Fruit fly (Drosophila melanogaster): ENCODE measurements around the gene CG13999.

Gene CG13999

dm6 chr2L:5948775-5949526 lies 7.3 kb downstream of the CG13999 start, which contains the start of gene CG9044 (continued):
- TF ChIP-seq CrebB (tag; optimal IDR thresholded peaks at IDR 0.05) = no peak
- TF ChIP-seq crp (GFP tag; optimal IDR thresholded peaks at IDR 0.05) = no peak
- 0 out of 3 replicates have a peak, but pooled peaks have one; percentile 48 for TF ChIP-seq ci (GFP tag; IDR thresholded peaks at IDR 0.05)
- no peak for TF ChIP-seq Hand (GFP tag; optimal IDR thresholded peaks at IDR 0.05)
- peak; percentile 7 for TF ChIP-seq CG33557 (GFP tag; optimal IDR thresholded peaks at IDR 0.05)
- TF ChIP-seq cad (GFP tag; optimal IDR thresholded peaks at IDR 0.05) = no peak
- TF ChIP-seq CG3281 (GFP tag; optimal IDR thresholded peaks at IDR 0.05) = no peak
- TF ChIP-seq Xbp1 (GFP tag; optimal IDR thresholded peaks at IDR 0.05) = peak; percentile 71
- TF ChIP-seq knrl (GFP tag; IDR thresholded peaks at IDR 0.05; ENCODE audit: partially characterized antibody) = peak; percentile 96
- peak; percentile 98 for TF ChIP-seq Ets65A (GFP tag)
- TF ChIP-seq CG3838 (GFP tag; optimal IDR thresholded peaks at IDR 0.05) = peak; percentile 44
- no peak for TF ChIP-seq onecut (GFP tag; IDR thresholded peaks at IDR 0.05)
- peak; percentile 36 for TF ChIP-seq zen (tag; optimal IDR thresholded peaks at IDR 0.05)
- TF ChIP-seq CG33213 (GFP tag; optimal IDR thresholded peaks at IDR 0.05) = peak; percentile 7
- no peak for TF ChIP-seq CkIIα-i1 (GFP tag; IDR thresholded peaks at IDR 0.05)
- TF ChIP-seq Ets97D (GFP tag; optimal IDR thresholded peaks at IDR 0.05) = peak; percentile 67
- TF ChIP-seq slou (GFP tag; optimal IDR thresholded peaks at IDR 0.05) = peak; percentile 21
- peak; percentile 93 for TF ChIP-seq Med (GFP tag)
- TF ChIP-seq scrt (GFP tag; optimal IDR thresholded peaks at IDR 0.05) = no peak
- peak; percentile 68 for TF ChIP-seq Hr3 (GFP tag; optimal IDR thresholded peaks at IDR 0.05)
- TF ChIP-seq odd (GFP tag; optimal IDR thresholded peaks at IDR 0.05) = no peak
- TF ChIP-seq CG9215 (GFP tag; IDR thresholded peaks at IDR 0.05) = peak; percentile 66
- TF ChIP-seq hb (GFP tag; IDR thresholded peaks at IDR 0.05; ENCODE audit: partially characterized antibody) = peak; percentile 89
- peak; percentile 62 for TF ChIP-seq CG2116 (GFP tag; optimal IDR thresholded peaks at IDR 0.05)
- no peak for TF ChIP-seq CoRest (tag; optimal IDR thresholded peaks at IDR 0.05)
- no peak for TF ChIP-seq Ravus (GFP tag; IDR thresholded peaks at IDR 0.05)
- peak; percentile 66 for TF ChIP-seq pnt (GFP tag; optimal IDR thresholded peaks at IDR 0.05)
- TF ChIP-seq CG4328 (GFP tag; optimal IDR thresholded peaks at IDR 0.05) = no peak
- TF ChIP-seq CG9437 (GFP tag; optimal IDR thresholded peaks at IDR 0.05) = peak; percentile 54
- TF ChIP-seq Chrac-16 (GFP tag; optimal IDR thresholded peaks at IDR 0.05) = peak; percentile 61
- peak; percentile 68; the same call in 2 of the 3 replicates for TF ChIP-seq zen2 (GFP tag; IDR thresholded peaks at IDR 0.05; ENCODE audit: partially characterized antibody)
- no peak for TF ChIP-seq CG18599 (GFP tag; optimal IDR thresholded peaks at IDR 0.05)
- peak; percentile 3 for TF ChIP-seq CG10209 (GFP tag; optimal IDR thresholded peaks at IDR 0.05)
- peak; percentile 79 for TF ChIP-seq CG3995 (GFP tag; optimal IDR thresholded peaks at IDR 0.05)
- TF ChIP-seq CG17829 (tag; optimal IDR thresholded peaks at IDR 0.05) = peak; percentile 65
- TF ChIP-seq CG8765 (GFP tag; IDR thresholded peaks at IDR 0.05) = 0 out of 2 replicates have a peak, but pooled peaks have one; percentile 22
- peak; percentile 52 for TF ChIP-seq slp2 (GFP tag; optimal IDR thresholded peaks at IDR 0.05)
- TF ChIP-seq Poxn (GFP tag; IDR thresholded peaks at IDR 0.05) = no peak
- peak; percentile 81 for TF ChIP-seq ato (GFP tag; IDR thresholded peaks at IDR 0.05; ENCODE audit: partially characterized antibody)
- no peak for TF ChIP-seq ab (GFP tag; optimal IDR thresholded peaks at IDR 0.05)
- TF ChIP-seq CG17802 (tag; optimal IDR thresholded peaks at IDR 0.05) = peak; percentile 27
- no peak for TF ChIP-seq CG4360 (GFP tag; IDR thresholded peaks at IDR 0.05)
- TF ChIP-seq en (GFP tag; optimal IDR thresholded peaks at IDR 0.05) = no peak
- peak; percentile 88 for TF ChIP-seq CG6791 (GFP tag; IDR thresholded peaks at IDR 0.05; ENCODE audit: partially characterized antibody)
- peak; percentile 57 for TF ChIP-seq CG9817 (tag; optimal IDR thresholded peaks at IDR 0.05)
- no peak for TF ChIP-seq crc (GFP tag; optimal IDR thresholded peaks at IDR 0.05)
- no peak for TF ChIP-seq CG31388 (GFP tag; optimal IDR thresholded peaks at IDR 0.05)
- peak; percentile 46 for TF ChIP-seq Lhr (GFP tag; optimal IDR thresholded peaks at IDR 0.05)
- TF ChIP-seq Nf-YA (GFP tag; IDR thresholded peaks at IDR 0.05) = no peak
